Fruit fly (Drosophila melanogaster) whole organism, wandering third instar larva: Measurements from ENCODE around the gene CG12983.

Experiments
- Abd-B ChIP-seq: fragments of >200 bp; optimal IDR thresholded peaks from 2 replicates; lab custom pipeline; 2017; ENCODE audit warnings: missing biosample characterization, missing genetic modification characterization
- CG32264 ChIP-seq: fragments of 200-800 bp; sonication (Bioruptor generic); optimal IDR thresholded peaks from 2 replicates; lab custom pipeline; 2016; ENCODE audit warnings: missing biosample characterization, missing genetic modification characterization
- CG9705 ChIP-seq: fragments of 200-800 bp; sonication (Bioruptor generic); optimal IDR thresholded peaks from 2 replicates; lab custom pipeline; 2018; ENCODE audit warnings: missing biosample characterization, mild to moderate bottlenecking, missing genetic modification characterization
- CrebA ChIP-seq: fragments of 200-800 bp; sonication (Bioruptor generic); optimal IDR thresholded peaks from 2 replicates; lab custom pipeline; 2016; ENCODE audit warnings: missing biosample characterization, mild to moderate bottlenecking, missing genetic modification characterization, borderline replicate concordance
- Dfd ChIP-seq: fragments of >200 bp; optimal IDR thresholded peaks from 2 replicates; lab custom pipeline; 2017; ENCODE audit warnings: missing biosample characterization, missing genetic modification characterization
- Dif ChIP-seq: fragments of 200-275, 200-300 bp; sonication (Bioruptor generic); optimal IDR thresholded peaks from 2 replicates; lab custom pipeline; 2018; ENCODE audit warnings: missing biosample characterization, missing genetic modification characterization; ENCODE audit not compliant: partially characterized antibody
- HLH106 ChIP-seq: fragments of 200-800 bp; optimal IDR thresholded peaks from 3 replicates; lab custom pipeline; 2019; ENCODE audit warnings: missing biosample characterization, mild to moderate bottlenecking, missing genetic modification characterization, moderate library complexity
- Hnf4 ChIP-seq: fragments of 200-800 bp; sonication (Bioruptor generic); optimal IDR thresholded peaks from 2 replicates; lab custom pipeline; 2016; ENCODE audit warnings: missing biosample characterization, mild to moderate bottlenecking, missing genetic modification characterization
- Hr78 ChIP-seq: fragments of >200 bp; optimal IDR thresholded peaks from 2 replicates; lab custom pipeline; 2017; ENCODE audit warnings: missing biosample characterization, missing genetic modification characterization
- Hr83 ChIP-seq: fragments of 200-300 bp; sonication (Bioruptor generic); optimal IDR thresholded peaks from 2 replicates; lab custom pipeline; 2016; ENCODE audit warnings: missing biosample characterization, mild to moderate bottlenecking, missing genetic modification characterization, moderate library complexity; ENCODE audit not compliant: poor library complexity, severe bottlenecking
- Jra ChIP-seq: sonication (Bioruptor generic); optimal IDR thresholded peaks from 2 replicates; lab custom pipeline; 2016; ENCODE audit warnings: missing biosample characterization, missing genetic modification characterization
- Mio ChIP-seq: sonication (Bioruptor generic); optimal IDR thresholded peaks from 2 replicates; lab custom pipeline; 2016; ENCODE audit warnings: missing biosample characterization, missing genetic modification characterization
- Myc ChIP-seq: fragments of >200 bp; optimal IDR thresholded peaks from 2 replicates; lab custom pipeline; 2017
- N ChIP-seq: fragments of >200 bp; optimal IDR thresholded peaks from 2 replicates; lab custom pipeline; 2018; ENCODE audit warnings: missing biosample characterization, missing external identifiers, missing genetic modification characterization
- OdsH ChIP-seq: fragments of 200-800 bp; sonication (Bioruptor generic); optimal IDR thresholded peaks from 2 replicates; lab custom pipeline; 2016; ENCODE audit warnings: missing biosample characterization, mild to moderate bottlenecking, missing genetic modification characterization
- Sp1 ChIP-seq: fragments of 200-800 bp; sonication (Bioruptor generic); optimal IDR thresholded peaks from 3 replicates; lab custom pipeline; 2019; ENCODE audit warnings: missing biosample characterization, mild to moderate bottlenecking, missing genetic modification characterization, moderate library complexity
- Vsx2 ChIP-seq: fragments of 200-300, 225-300 bp; sonication (Bioruptor generic); optimal IDR thresholded peaks from 2 replicates; lab custom pipeline; 2018; ENCODE audit warnings: missing biosample characterization, missing genetic modification characterization; ENCODE audit not compliant: partially characterized antibody
- br ChIP-seq: fragments of 200-800 bp; sonication (Bioruptor generic); optimal IDR thresholded peaks from 2 replicates; lab custom pipeline; 2016; ENCODE audit warnings: missing biosample characterization, missing genetic modification characterization
- brk ChIP-seq: fragments of 200-800 bp; sonication (Bioruptor generic); optimal IDR thresholded peaks from 2 replicates; lab custom pipeline; 2016; ENCODE audit warnings: missing biosample characterization, mild to moderate bottlenecking, missing genetic modification characterization
- dl ChIP-seq, 2 experiments: fragments of 175-275, 200-275 bp in 1 of 2; fragments of 200-275 bp in 1 of 2; sonication (Bioruptor generic); optimal IDR thresholded peaks; lab custom pipeline; 2018; ENCODE audit warnings: mild to moderate bottlenecking in 2 of 2, missing biosample characterization in 2 of 2, missing genetic modification characterization in 2 of 2, moderate library complexity in 2 of 2; ENCODE audit not compliant: partially characterized antibody in 2 of 2, insufficient read depth in 1 of 2
- dmrt93B ChIP-seq: fragments of 200-800 bp; sonication (Bioruptor generic); optimal IDR thresholded peaks from 2 replicates; lab custom pipeline; 2018; ENCODE audit warnings: missing biosample characterization, mild to moderate bottlenecking, missing genetic modification characterization
- dsf ChIP-seq: sonication (Bioruptor generic); optimal IDR thresholded peaks from 2 replicates; lab custom pipeline; 2016; ENCODE audit warnings: missing biosample characterization, missing genetic modification characterization, borderline replicate concordance
- ey ChIP-seq: fragments of 200-800 bp; sonication (Bioruptor generic); optimal IDR thresholded peaks from 2 replicates; lab custom pipeline; 2016; ENCODE audit warnings: missing biosample characterization, missing genetic modification characterization
- foxo ChIP-seq, 2 experiments: fragments of 200-800 bp; sonication (Bioruptor generic); optimal IDR thresholded peaks; 2 replicates in 1 of 2; 3 replicates in 1 of 2; lab custom pipeline; 2016 to 2017; ENCODE audit warnings: missing biosample characterization in 2 of 2, missing genetic modification characterization in 2 of 2
- fru ChIP-seq: fragments of 200-800 bp; sonication (Bioruptor generic); optimal IDR thresholded peaks from 3 replicates; lab custom pipeline; 2016; ENCODE audit warnings: missing biosample characterization, mild to moderate bottlenecking, missing genetic modification characterization
- h ChIP-seq: fragments of 200-800 bp; sonication (Bioruptor generic); optimal IDR thresholded peaks from 3 replicates; lab custom pipeline; 2016; ENCODE audit warnings: missing biosample characterization, mild to moderate bottlenecking, missing genetic modification characterization
- jim ChIP-seq: fragments of 175-275, 200-325 bp; sonication (Bioruptor generic); optimal IDR thresholded peaks from 2 replicates; lab custom pipeline; 2016; ENCODE audit warnings: missing biosample characterization, mild to moderate bottlenecking, missing genetic modification characterization
- lola ChIP-seq: fragments of >200 bp; optimal IDR thresholded peaks from 2 replicates; lab custom pipeline; 2017; ENCODE audit warnings: missing biosample characterization, missing genetic modification characterization
- pan ChIP-seq: fragments of >200 bp; optimal IDR thresholded peaks from 2 replicates; lab custom pipeline; 2017
- psq ChIP-seq: fragments of 200-800 bp; sonication (Bioruptor generic); optimal IDR thresholded peaks from 3 replicates; lab custom pipeline; 2017; ENCODE audit warnings: missing biosample characterization, mild to moderate bottlenecking, missing genetic modification characterization, moderate library complexity
- rgr ChIP-seq: fragments of 200-800 bp; sonication (Bioruptor generic); optimal IDR thresholded peaks from 3 replicates; lab custom pipeline; 2016; ENCODE audit warnings: missing biosample characterization, mild to moderate bottlenecking, missing genetic modification characterization
- sage ChIP-seq: fragments of 200-800 bp; sonication (Bioruptor generic); optimal IDR thresholded peaks from 2 replicates; lab custom pipeline; 2016; ENCODE audit warnings: missing biosample characterization, mild to moderate bottlenecking, missing genetic modification characterization
- sv ChIP-seq: fragments of 200-800 bp; sonication (Bioruptor generic); optimal IDR thresholded peaks from 3 replicates; lab custom pipeline; 2016; ENCODE audit warnings: missing biosample characterization, missing genetic modification characterization
- tai ChIP-seq: sonication (Bioruptor generic); optimal IDR thresholded peaks from 2 replicates; lab custom pipeline; 2016; ENCODE audit warnings: missing biosample characterization, missing genetic modification characterization
- usp ChIP-seq: fragments of >200 bp; optimal IDR thresholded peaks from 2 replicates; lab custom pipeline; 2017; ENCODE audit warnings: missing biosample characterization, missing genetic modification characterization
- woc ChIP-seq: sonication (Bioruptor generic); optimal IDR thresholded peaks from 2 replicates; lab custom pipeline; 2016; ENCODE audit warnings: missing biosample characterization, mild to moderate bottlenecking, missing genetic modification characterization

The CG12983 gene

DNA sequence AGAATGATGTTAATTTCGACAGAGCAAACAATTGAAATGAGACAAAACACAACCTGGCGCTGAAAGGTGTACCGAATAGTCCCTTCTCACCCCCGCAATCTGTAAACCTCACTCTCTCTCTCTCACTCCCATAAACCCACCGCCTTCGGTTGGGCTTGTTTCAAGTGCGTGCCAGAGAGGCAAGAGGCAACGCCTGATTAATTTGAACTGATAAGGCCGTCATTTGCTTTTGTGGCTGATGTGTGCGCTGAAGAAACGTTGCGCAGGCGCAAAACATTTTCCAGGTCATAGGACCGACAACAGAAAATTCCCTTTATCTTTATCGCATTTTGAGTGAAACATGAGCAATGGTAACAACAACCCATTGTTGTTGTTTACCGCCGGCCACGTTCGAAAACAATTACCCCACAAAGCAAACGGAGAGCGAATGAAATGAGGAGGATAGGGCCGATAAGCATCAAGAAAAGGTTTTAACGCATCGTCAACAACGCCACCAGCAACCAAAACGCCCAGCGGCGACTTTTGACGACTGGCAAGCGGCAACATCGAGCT lies 44.2 kb downstream of the CG12983 start:
- TF ChIP-seq jim (GFP tag; lab: Kevin White, UChicago) (no peak), sv (GFP tag; lab: Kevin White, UChicago) (no peak)
- TF ChIP-seq, all 38 proteins: peak for 0

DNA sequence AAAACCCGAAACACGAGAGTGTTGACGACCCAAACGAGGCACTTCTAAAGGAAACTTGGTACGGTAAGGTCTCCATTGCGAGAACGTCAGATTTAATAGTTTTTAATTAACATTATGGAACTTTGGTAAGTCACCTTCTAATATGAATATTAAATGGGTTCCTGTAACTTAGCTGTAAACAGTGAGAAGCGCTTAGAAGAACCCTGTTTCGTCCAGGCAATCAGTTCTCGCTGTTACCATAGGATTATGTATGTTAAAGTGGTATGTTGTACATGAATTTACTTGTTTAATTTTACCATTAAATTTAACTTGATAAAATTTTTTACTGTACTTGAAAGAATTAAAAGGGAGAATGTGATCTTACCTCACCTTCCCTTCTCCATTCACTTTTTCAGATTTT lies 44.7 kb downstream of the CG12983 start:
- no peak for TF ChIP-seq h (GFP tag; lab: Kevin White, UChicago)
- no peak for TF ChIP-seq tai
- no peak for TF ChIP-seq dl (GFP tag; optimal IDR thresholded peaks at IDR 0.05; lab: Kevin White, UChicago; ENCODE audit: insufficient read depth in 1 of 2, partially characterized antibody in 2 of 2)
- TF ChIP-seq CG9705 (GFP tag; lab: Kevin White, UChicago) = no peak
- no peak for TF ChIP-seq br (GFP tag; lab: Kevin White, UChicago)
- TF ChIP-seq Jra = no peak
- TF ChIP-seq Vsx2 (GFP tag; lab: Kevin White, UChicago) = no peak
- no peak for TF ChIP-seq Hr83 (GFP tag; lab: Kevin White, UChicago)
- no peak for TF ChIP-seq Abd-B (GFP tag; lab: Kevin White, UChicago)
- TF ChIP-seq Dfd = no peak
- no peak for TF ChIP-seq lola
- TF ChIP-seq Sp1 (GFP tag; lab: Kevin White, UChicago) = no peak
- no peak for TF ChIP-seq HLH106 (tag; lab: Kevin White, UChicago)
- TF ChIP-seq OdsH = no peak
- no peak for TF ChIP-seq psq (GFP tag; lab: Kevin White, UChicago)
- no peak for TF ChIP-seq sage (GFP tag; lab: Kevin White, UChicago)
- no peak for TF ChIP-seq Hnf4 (GFP tag; lab: Kevin White, UChicago)
- no peak for TF ChIP-seq Hr78 (GFP tag; lab: Kevin White, UChicago)
- TF ChIP-seq, all 38 proteins: peak for 0

DNA sequence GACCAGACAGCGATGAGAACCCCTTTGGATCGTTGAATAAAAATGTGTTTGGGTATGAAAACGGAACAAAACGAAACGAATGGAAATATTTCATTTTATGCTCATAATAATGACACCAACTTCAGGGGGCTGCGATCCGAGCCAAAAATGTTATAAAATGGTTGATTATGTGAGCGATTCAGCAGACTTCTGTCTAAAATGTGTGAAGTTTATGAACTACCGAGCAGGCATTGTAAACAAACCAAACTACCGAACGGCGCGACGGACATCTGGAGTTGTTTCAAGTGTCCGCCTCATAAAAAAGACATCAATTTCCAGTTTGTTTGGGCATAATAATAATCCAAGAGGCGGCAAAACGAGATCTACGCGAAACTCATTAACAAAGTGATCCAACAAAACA lies 46.1 kb downstream of the CG12983 start:
- TF ChIP-seq tai (no peak), Dfd (no peak), Myc (lab: Kevin White, UChicago) (no peak), CrebA (GFP tag; lab: Kevin White, UChicago) (no peak), Hr78 (GFP tag; lab: Kevin White, UChicago) (no peak), dmrt93B (GFP tag; lab: Kevin White, UChicago) (no peak), br (GFP tag; lab: Kevin White, UChicago) (no peak), Mio (GFP tag; lab: Kevin White, UChicago) (no peak), sage (GFP tag; lab: Kevin White, UChicago) (no peak), lola (no peak), jim (GFP tag; lab: Kevin White, UChicago) (no peak), woc (no peak), rgr (GFP tag; lab: Kevin White, UChicago) (no peak), CG9705 (GFP tag; lab: Kevin White, UChicago) (no peak), sv (GFP tag; lab: Kevin White, UChicago) (no peak), dsf (GFP tag; lab: Kevin White, UChicago) (no peak)
- TF ChIP-seq, all 38 proteins: peak for 0

DNA sequence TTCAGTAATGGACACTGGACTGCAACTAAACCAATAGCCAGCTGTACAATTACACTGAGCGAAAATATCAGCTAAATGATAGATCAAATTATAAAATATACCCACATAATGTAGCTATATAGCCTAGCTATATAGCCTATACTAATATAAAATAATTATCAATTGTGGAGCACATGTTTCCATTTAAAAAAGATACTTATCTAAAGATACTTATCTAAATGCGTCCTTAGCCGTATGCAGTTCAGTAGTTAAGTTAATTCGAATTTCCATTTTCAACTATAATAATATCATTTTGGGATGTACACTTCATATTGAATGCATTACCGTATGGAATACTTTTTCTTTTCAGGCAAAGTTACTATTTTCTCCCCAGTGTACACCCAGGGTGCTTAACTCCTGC lies 47.6 kb downstream of the CG12983 start:
- TF ChIP-seq lola (no peak), woc (no peak), h (GFP tag; lab: Kevin White, UChicago) (no peak), dmrt93B (GFP tag; lab: Kevin White, UChicago) (no peak), rgr (GFP tag; lab: Kevin White, UChicago) (no peak), ey (GFP tag; lab: Kevin White, UChicago) (no peak), br (GFP tag; lab: Kevin White, UChicago) (no peak), pan (no peak), psq (GFP tag; lab: Kevin White, UChicago) (no peak), Mio (GFP tag; lab: Kevin White, UChicago) (no peak), Sp1 (GFP tag; lab: Kevin White, UChicago) (no peak)

DNA sequence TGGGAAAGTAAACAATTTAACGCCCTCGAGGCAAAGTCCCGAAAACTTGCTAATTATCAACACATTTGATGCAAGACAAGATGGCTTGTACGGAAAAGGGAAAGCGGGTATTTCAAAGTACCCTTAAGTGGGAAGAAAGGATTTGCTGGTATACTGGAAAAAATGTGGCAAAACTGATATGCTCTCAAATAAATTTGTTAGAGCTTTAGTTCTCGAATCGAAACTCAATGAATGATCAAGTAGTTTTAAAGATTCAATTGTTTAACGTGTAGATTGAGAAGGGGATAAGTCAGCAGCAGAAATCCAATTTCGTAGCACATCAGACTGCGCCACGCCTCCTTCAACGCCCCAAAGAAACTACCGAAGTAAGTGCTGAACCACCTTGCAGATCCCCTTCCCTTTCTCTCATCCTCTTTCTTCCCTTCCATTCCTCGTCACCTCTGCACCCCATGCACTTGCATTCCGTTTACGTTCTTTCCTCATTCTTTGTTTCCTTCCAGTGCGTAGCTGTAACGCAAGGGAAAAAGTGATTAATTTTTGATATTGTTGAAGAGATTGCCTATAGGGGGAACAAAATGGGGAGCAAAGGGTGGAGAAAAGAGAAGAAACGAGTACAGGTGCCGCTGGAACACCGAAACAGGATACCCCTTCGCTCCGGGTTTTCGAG lies 49.4 kb downstream of the CG12983 start:
- TF ChIP-seq Jra (no peak), sv (GFP tag; lab: Kevin White, UChicago) (no peak), dsf (GFP tag; lab: Kevin White, UChicago) (no peak), CrebA (GFP tag; lab: Kevin White, UChicago) (no peak), Myc (lab: Kevin White, UChicago) (no peak), N (GFP tag; lab: Kevin White, UChicago) (no peak), fru (GFP tag; lab: Kevin White, UChicago) (peak; percentile 59), h (GFP tag; lab: Kevin White, UChicago) (peak; percentile 44), woc (peak; percentile 52), CG32264 (GFP tag; lab: Kevin White, UChicago) (no peak), ey (GFP tag; lab: Kevin White, UChicago) (peak; percentile 26), HLH106 (tag; lab: Kevin White, UChicago) (peak; percentile 30), foxo (GFP tag; optimal IDR thresholded peaks at IDR 0.05; lab: Kevin White, UChicago) (peak in 1 of 2 experiments; percentile 37), brk (GFP tag; lab: Kevin White, UChicago) (no peak), Hr83 (GFP tag; lab: Kevin White, UChicago) (no peak), pan (no peak), Dif (GFP tag; lab: Kevin White, UChicago) (no peak), usp (GFP tag; lab: Kevin White, UChicago) (no peak), Dfd (no peak), psq (GFP tag; lab: Kevin White, UChicago) (peak; percentile 90), dl (GFP tag; optimal IDR thresholded peaks at IDR 0.05; lab: Kevin White, UChicago; ENCODE audit: insufficient read depth in 1 of 2, partially characterized antibody in 2 of 2) (no peak), Abd-B (GFP tag; lab: Kevin White, UChicago) (no peak), CG9705 (GFP tag; lab: Kevin White, UChicago) (no peak), rgr (GFP tag; lab: Kevin White, UChicago) (peak; percentile 23)
